2 worm cellular contexts compared by ENCODE assay signal in genomic region chrII:8822711-8823110, ce11.
TF ChIP-seq lines count a peak whose summit lies in the region.

No protein-coding gene starts in this region.

TF ChIP-seq in whole organism, L1 larva, 84 proteins besides CTCF, POLR2A, EP300 and RAD21 (continued from another document):
- TF ChIP-seq nhr-20 (tag; optimal IDR thresholded peaks at IDR 0.05; lab: Kevin White, UChicago) (peak; percentile 86), snu-23 (GFP tag; optimal IDR thresholded peaks at IDR 0.05; lab: Kevin White, UChicago) (peak; percentile 43), nhr-12 (tag; optimal IDR thresholded peaks at IDR 0.05; lab: Kevin White, UChicago) (no peak), nhr-90 (tag; optimal IDR thresholded peaks at IDR 0.05; lab: Kevin White, UChicago; ENCODE audit: poor library complexity) (peak; percentile 73), lin-14 (GFP tag; optimal IDR thresholded peaks at IDR 0.05; lab: Kevin White, UChicago) (peak; percentile 64), dsc-1 (tag; optimal IDR thresholded peaks at IDR 0.05; lab: Kevin White, UChicago) (no peak), isw-1 (GFP tag; IDR thresholded peaks at IDR 0.05; lab: Robert Waterston, UW) (no peak), nhr-19 (GFP tag; conservative IDR thresholded peaks at IDR 0.05; lab: Robert Waterston, UW) (peak; percentile 86)

TF ChIP-seq in whole organism, L4 larva, 104 proteins besides CTCF, POLR2A, EP300 and RAD21 (continued from another document):
- TF ChIP-seq ces-1 (GFP tag; optimal IDR thresholded peaks at IDR 0.05; lab: Kevin White, UChicago) (no peak), nhr-41 (GFP tag; IDR thresholded peaks at IDR 0.05; lab: Robert Waterston, UW) (no peak), F49E8.2 (tag; optimal IDR thresholded peaks at IDR 0.05; lab: Kevin White, UChicago; ENCODE audit: borderline replicate concordance) (no peak), snpc-1.2 (GFP tag; IDR thresholded peaks at IDR 0.05; lab: Robert Waterston, UW) (no peak), unc-62 (GFP tag; optimal IDR thresholded peaks at IDR 0.05 in 1 of 2; lab: Kevin White, UChicago) (peak in 1 of 2 experiments; percentile 97), unc-62 (tag; optimal IDR thresholded peaks at IDR 0.05; lab: Kevin White, UChicago) (no peak), mxl-3 (GFP tag; optimal IDR thresholded peaks at IDR 0.05; lab: Kevin White, UChicago) (peak; percentile 98), dve-1 (tag; optimal IDR thresholded peaks at IDR 0.05; lab: Kevin White, UChicago; ENCODE audit: insufficient read depth) (peak; percentile 20), lim-7 (GFP tag; IDR thresholded peaks at IDR 0.05; lab: Robert Waterston, UW) (no peak), lin-15B (tag; optimal IDR thresholded peaks at IDR 0.05; lab: Kevin White, UChicago) (no peak), nhr-48 (tag; optimal IDR thresholded peaks at IDR 0.05; lab: Kevin White, UChicago) (peak; percentile 93)
